Worm (Caenorhabditis elegans) whole organism, late embryonic: Measurements from ENCODE around the gene K06A9.2.
A peak's percentile ranks its signal among the peaks of the same experiment; 100 is the strongest.

ENCODE experiments used
- C38D4.7 ChIP-seq: fragments of 200-800 bp; sonication (Bioruptor generic); optimal IDR thresholded peaks from 2 replicates; lab custom pipeline; 2018; ENCODE audit warnings: mild to moderate bottlenecking, missing genetic modification characterization, moderate library complexity, missing compliant biosample characterization
- K02D7.2 ChIP-seq: sonication (generic microtip); optimal IDR thresholded peaks from 2 replicates; lab custom pipeline; 2017; ENCODE audit warnings: mild to moderate bottlenecking, missing genetic modification characterization, missing compliant biosample characterization
- T23F11.4 ChIP-seq: fragments of 200-800 bp; sonication (Bioruptor generic); optimal IDR thresholded peaks from 2 replicates; lab custom pipeline; 2018; ENCODE audit warnings: mild to moderate bottlenecking, missing genetic modification characterization, missing compliant biosample characterization
- Y22D7AL.16 ChIP-seq: sonication (generic microtip); optimal IDR thresholded peaks from 2 replicates; lab custom pipeline; 2016; ENCODE audit warnings: missing genetic modification characterization, missing compliant biosample characterization
- ahr-1 ChIP-seq: sonication (generic microtip); optimal IDR thresholded peaks from 2 replicates; lab custom pipeline; 2016; ENCODE audit warnings: missing genetic modification characterization, missing compliant biosample characterization
- ceh-2 ChIP-seq: sonication (generic microtip); optimal IDR thresholded peaks from 2 replicates; lab custom pipeline; 2016; ENCODE audit warnings: missing genotype, missing genetic modification characterization, missing compliant biosample characterization
- ceh-24 ChIP-seq: sonication (generic microtip); optimal IDR thresholded peaks from 2 replicates; lab custom pipeline; 2016; ENCODE audit warnings: mild to moderate bottlenecking, missing genetic modification characterization, missing compliant biosample characterization
- ceh-30 ChIP-seq: fragments of 150-350 bp; optimal IDR thresholded peaks from 2 replicates; lab custom pipeline; 2014; ENCODE audit warnings: missing biosample characterization, missing genetic modification characterization
- ceh-31 ChIP-seq: sonication (generic microtip); optimal IDR thresholded peaks from 2 replicates; lab custom pipeline; 2016; ENCODE audit warnings: missing genetic modification characterization, missing compliant biosample characterization
- ceh-45 ChIP-seq: fragments of 200-800 bp; sonication (Bioruptor generic); IDR thresholded peaks from 2 replicates; pipeline ENCODE4 v1.3.6; 2022; ENCODE audit warnings: missing genetic modification reagents, missing genetic modification characterization, missing compliant biosample characterization
- ceh-48 ChIP-seq: sonication (generic microtip); optimal IDR thresholded peaks from 2 replicates; lab custom pipeline; 2016; ENCODE audit warnings: missing genetic modification characterization, inconsistent platforms, missing compliant biosample characterization
- ceh-6 ChIP-seq: fragments of 200-800 bp; sonication (Bioruptor generic); optimal IDR thresholded peaks from 2 replicates; lab custom pipeline; 2018; ENCODE audit warnings: mild to moderate bottlenecking, missing genetic modification characterization, missing compliant biosample characterization
- dmd-4 ChIP-seq: sonication (generic microtip); optimal IDR thresholded peaks from 2 replicates; lab custom pipeline; 2016; ENCODE audit warnings: borderline replicate concordance, missing genetic modification characterization, missing compliant biosample characterization
- dve-1 ChIP-seq: sonication (generic microtip); optimal IDR thresholded peaks from 2 replicates; lab custom pipeline; 2017; ENCODE audit warnings: antibody characterized with exemption, mild to moderate bottlenecking, missing genetic modification characterization, missing compliant biosample characterization
- elt-4 ChIP-seq: sonication (generic microtip); optimal IDR thresholded peaks from 2 replicates; lab custom pipeline; 2016; ENCODE audit warnings: missing genetic modification characterization, missing compliant biosample characterization
- ets-4 ChIP-seq: sonication (generic microtip); optimal IDR thresholded peaks from 2 replicates; lab custom pipeline; 2016; ENCODE audit warnings: missing genetic modification characterization, missing compliant biosample characterization
- fax-1 ChIP-seq: sonication (generic microtip); optimal IDR thresholded peaks from 2 replicates; lab custom pipeline; 2016; ENCODE audit warnings: missing genotype, missing genetic modification characterization, missing compliant biosample characterization
- fkh-10 ChIP-seq: fragments of 150-350 bp; optimal IDR thresholded peaks from 2 replicates; lab custom pipeline; 2014; ENCODE audit warnings: missing biosample characterization, missing genetic modification reagents, missing genetic modification characterization
- hlh-15 ChIP-seq: sonication (generic microtip); optimal IDR thresholded peaks from 2 replicates; lab custom pipeline; 2016; ENCODE audit warnings: missing genetic modification characterization, missing compliant biosample characterization
- hlh-30 ChIP-seq: sonication (generic microtip); optimal IDR thresholded peaks from 2 replicates; lab custom pipeline; 2017; ENCODE audit warnings: antibody characterized with exemption, missing genetic modification characterization, missing compliant biosample characterization; ENCODE audit not compliant: insufficient read depth
- hlh-6 ChIP-seq: sonication (generic microtip); optimal IDR thresholded peaks from 2 replicates; lab custom pipeline; 2016; ENCODE audit warnings: missing genotype, missing genetic modification characterization, missing compliant biosample characterization
- hlh-8 ChIP-seq: sonication (generic microtip); optimal IDR thresholded peaks from 2 replicates; lab custom pipeline; 2016; ENCODE audit warnings: missing genotype, missing genetic modification characterization, missing compliant biosample characterization
- lim-6 ChIP-seq: sonication (generic microtip); optimal IDR thresholded peaks from 2 replicates; lab custom pipeline; 2016; ENCODE audit warnings: missing genetic modification characterization, missing compliant biosample characterization
- madf-2 ChIP-seq: sonication (generic microtip); optimal IDR thresholded peaks from 2 replicates; lab custom pipeline; 2017; ENCODE audit warnings: missing genetic modification characterization, missing compliant biosample characterization
- nfya-1 ChIP-seq: sonication (generic microtip); optimal IDR thresholded peaks from 2 replicates; lab custom pipeline; 2017; ENCODE audit warnings: missing genetic modification characterization, mild to moderate bottlenecking, missing compliant biosample characterization, antibody characterized with exemption, moderate library complexity
- pha-2 ChIP-seq: sonication (generic microtip); optimal IDR thresholded peaks from 2 replicates; lab custom pipeline; 2017; ENCODE audit warnings: mild to moderate bottlenecking, missing genetic modification characterization, missing compliant biosample characterization
- pha-4 ChIP-seq: fragments of 150-350 bp; optimal IDR thresholded peaks from 2 replicates; lab custom pipeline; 2018; ENCODE audit warnings: missing biosample characterization, missing genetic modification reagents, missing genetic modification characterization
- pqm-1 ChIP-seq: sonication (generic microtip); optimal IDR thresholded peaks from 2 replicates; lab custom pipeline; 2016; ENCODE audit warnings: missing genetic modification characterization, missing compliant biosample characterization
- sdc-2 ChIP-seq: sonication (generic microtip); optimal IDR thresholded peaks from 2 replicates; lab custom pipeline; 2016; ENCODE audit warnings: missing genotype, missing genetic modification characterization, missing compliant biosample characterization
- sox-2 ChIP-seq: fragments of 200-800 bp; sonication (Bioruptor generic); IDR thresholded peaks from 2 replicates; pipeline ENCODE4 v1.3.6; 2022; ENCODE audit warnings: missing genetic modification reagents, missing genetic modification characterization, missing compliant biosample characterization
- sox-4 ChIP-seq: sonication (generic microtip); optimal IDR thresholded peaks from 2 replicates; lab custom pipeline; 2017; ENCODE audit warnings: mild to moderate bottlenecking, missing genetic modification characterization, inconsistent platforms, missing compliant biosample characterization
- tbx-2 ChIP-seq: sonication (generic microtip); optimal IDR thresholded peaks from 2 replicates; lab custom pipeline; 2016; ENCODE audit warnings: missing genetic modification characterization, missing compliant biosample characterization
- ttx-3 ChIP-seq: sonication (generic microtip); optimal IDR thresholded peaks from 2 replicates; lab custom pipeline; 2016; ENCODE audit warnings: missing genetic modification reagents, missing genetic modification characterization, missing compliant biosample characterization
- unc-3 ChIP-seq, 2 experiments: fragments of 200-800 bp in 1 of 2; sonication (Bioruptor generic) in 1 of 2; sonication (generic microtip) in 1 of 2; conservative IDR thresholded peaks in 1 of 2; optimal IDR thresholded peaks in 1 of 2; 2 replicates each; pipeline versions ENCODE4 v1.3.6 to Lab custom; 2016 to 2022; ENCODE audit warnings: missing compliant biosample characterization in 2 of 2, missing genetic modification characterization in 2 of 2, missing genetic modification reagents in 1 of 2

K06A9.2 gene

ce11 chrX:1492174-1492573, 44.0 kb upstream of the K06A9.2 start:
- no peak for TF ChIP-seq hlh-15 (tag; lab: Kevin White, UChicago)
- peak; percentile 95 for TF ChIP-seq sdc-2 (tag; lab: Kevin White, UChicago)

- no peak for TF ChIP-seq T23F11.4 (GFP tag; lab: Kevin White, UChicago)
- no peak for TF ChIP-seq tbx-2
- TF ChIP-seq dve-1, result no peak
- no peak for TF ChIP-seq hlh-30 (tag; lab: Kevin White, UChicago)
- no peak for TF ChIP-seq pha-2 (tag; lab: Kevin White, UChicago)
- TF ChIP-seq ceh-30 (tag; lab: Kevin White, UChicago), result no peak
- no peak for TF ChIP-seq unc-3 (GFP tag; conservative IDR thresholded peaks at IDR 0.05; lab: Robert Waterston, UW)
- no peak for TF ChIP-seq unc-3 (tag; optimal IDR thresholded peaks at IDR 0.05; lab: Kevin White, UChicago)
- no peak for TF ChIP-seq ceh-31
- TF ChIP-seq sox-2 (GFP tag; lab: Robert Waterston, UW), result no peak
- no peak for TF ChIP-seq ets-4
- no peak for TF ChIP-seq sdc-2 (tag; lab: Kevin White, UChicago)
- TF ChIP-seq, all 69 proteins: peak for 0
Observed at ce11 chrX:1494256-1494655, 41.9 kb upstream of the K06A9.2 start, which contains the start of gene F09E10.5. F09E10.5 (minus strand) TSS chrX:1494356.

DNA sequence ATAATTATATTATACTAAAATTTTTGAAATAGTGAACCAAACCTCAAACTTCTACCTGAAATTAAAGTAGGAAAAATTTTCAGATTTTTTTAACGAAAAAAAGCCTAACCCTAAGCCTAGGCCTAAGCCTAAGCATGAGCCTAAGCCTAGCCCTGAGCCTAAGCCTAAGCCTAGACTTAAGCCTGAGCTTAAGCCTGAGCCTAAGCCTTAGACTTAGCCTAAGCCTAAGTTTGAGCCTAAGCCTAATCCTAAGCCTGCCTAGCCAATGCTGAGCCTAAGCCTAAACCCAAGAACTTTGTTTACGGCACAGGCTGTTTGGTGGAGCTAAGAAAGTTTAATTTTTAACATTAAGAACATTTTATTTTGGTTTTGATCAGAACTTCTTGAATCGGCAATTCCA, 40.2 kb upstream of the K06A9.2 start:
- TF ChIP-seq dve-1 (peak; percentile 65), K02D7.2 (tag; lab: Kevin White, UChicago) (no peak)

ce11 chrX:1497581-1497980, 38.6 kb upstream of the K06A9.2 start, which contains the start of gene F09E10.6:
F09E10.6 (minus strand) TSS chrX:1497681.
- no peak for TF ChIP-seq elt-4 (tag; lab: Kevin White, UChicago)
- TF ChIP-seq ceh-2, result no peak
- TF ChIP-seq ceh-6, result no peak
- TF ChIP-seq hlh-6 (tag; lab: Kevin White, UChicago), result no peak
- no peak for TF ChIP-seq madf-2 (tag; lab: Kevin White, UChicago)
- TF ChIP-seq hlh-15 (tag; lab: Kevin White, UChicago), result no peak
- TF ChIP-seq hlh-8, result no peak
- no peak for TF ChIP-seq fkh-10 (GFP tag; lab: Kevin White, UChicago)
- TF ChIP-seq ets-4, result no peak
- TF ChIP-seq ahr-1 (tag; lab: Kevin White, UChicago), result no peak
- no peak for TF ChIP-seq pqm-1
- no peak for TF ChIP-seq lim-6 (tag; lab: Kevin White, UChicago)

DNA sequence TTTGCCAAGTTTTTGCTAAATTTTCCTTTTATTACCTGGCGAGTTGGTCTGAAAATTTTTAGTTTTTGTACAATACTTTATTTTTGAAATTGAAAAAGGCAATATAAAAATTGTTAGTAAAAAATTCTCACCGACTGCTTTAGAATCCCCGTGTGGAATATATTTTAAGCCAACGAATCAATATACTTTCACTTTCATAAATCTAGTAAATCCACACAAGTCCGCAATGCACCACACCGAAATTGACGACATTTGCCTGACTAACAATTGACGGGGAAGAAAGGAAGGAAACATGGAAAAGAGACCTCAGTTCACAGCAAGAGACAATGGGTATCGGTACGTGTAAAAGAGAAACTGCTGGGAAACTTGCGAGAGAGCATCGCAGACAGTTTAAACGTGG, 36.7 kb upstream of the K06A9.2 start:
- no peak for TF ChIP-seq K02D7.2 (tag; lab: Kevin White, UChicago)
- TF ChIP-seq C38D4.7 (GFP tag; lab: Kevin White, UChicago), result no peak
- TF ChIP-seq ceh-24 (tag; lab: Kevin White, UChicago), result no peak
- TF ChIP-seq fax-1 (tag; lab: Kevin White, UChicago), result no peak
- no peak for TF ChIP-seq ceh-2
- TF ChIP-seq ceh-45 (GFP tag; lab: Robert Waterston, UW), result no peak
- TF ChIP-seq dmd-4 (tag; lab: Kevin White, UChicago), result no peak
- no peak for TF ChIP-seq sox-4
- TF ChIP-seq tbx-2, result no peak
- TF ChIP-seq hlh-6 (tag; lab: Kevin White, UChicago), result no peak
- TF ChIP-seq sox-2 (GFP tag; lab: Robert Waterston, UW), result no peak

- TF ChIP-seq hlh-6 (tag; lab: Kevin White, UChicago), result no peak
- TF ChIP-seq K02D7.2 (tag; lab: Kevin White, UChicago), result no peak
- TF ChIP-seq sox-2 (GFP tag; lab: Robert Waterston, UW), result no peak
- TF ChIP-seq, all 69 proteins: peak for 0
Observed at ce11 chrX:1501752-1502151, 34.4 kb upstream of the K06A9.2 start, which contains the start of gene F09E10.7. F09E10.7 (minus strand) TSS chrX:1501852.

DNA sequence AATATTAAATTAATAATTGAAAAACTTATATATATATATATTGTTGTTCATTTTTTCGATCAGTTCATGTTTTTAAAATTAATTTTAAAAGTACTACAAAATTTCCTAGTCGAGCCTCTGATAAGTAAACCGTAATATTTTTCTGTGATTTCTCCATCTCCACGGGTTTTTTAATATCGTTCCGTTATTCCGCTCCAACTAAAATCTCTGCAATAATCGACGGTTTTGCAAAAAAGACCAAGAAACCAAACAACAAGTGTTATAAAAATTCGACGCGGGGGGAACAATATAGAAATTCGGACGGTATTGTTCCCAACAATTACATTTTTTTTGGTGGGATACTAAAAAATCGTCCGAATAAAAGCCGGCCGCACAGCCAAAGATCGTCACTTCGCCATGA, 33.7 kb upstream of the K06A9.2 start, which contains the start of gene F09E10.1:
Gene F09E10.1, plus strand, starts transcription at position 301 of the 400 bp plus-strand sequence.
- no peak for TF ChIP-seq ceh-48 (tag; lab: Kevin White, UChicago)
- no peak for TF ChIP-seq hlh-8
- no peak for TF ChIP-seq nfya-1 (tag; lab: Kevin White, UChicago)
- no peak for TF ChIP-seq fkh-10 (GFP tag; lab: Kevin White, UChicago)
- no peak for TF ChIP-seq ttx-3
- no peak for TF ChIP-seq sox-2 (GFP tag; lab: Robert Waterston, UW)
- TF ChIP-seq tbx-2, result no peak
- TF ChIP-seq pha-4 (tag; lab: Kevin White, UChicago), result no peak
- TF ChIP-seq Y22D7AL.16 (tag; lab: Kevin White, UChicago), result no peak
